Worm (Caenorhabditis elegans) whole organism, L1 larva: ENCODE data around the gene C25F9.16.

Experiments used
- F16B12.6 ChIP-seq: fragments of 150-350 bp; optimal IDR thresholded peaks from 2 replicates; lab custom pipeline; 2014; ENCODE audit warnings: missing biosample characterization, missing genetic modification characterization
- ceh-90 ChIP-seq: sonication (generic microtip); optimal IDR thresholded peaks from 2 replicates; lab custom pipeline; 2016; ENCODE audit warnings: missing genetic modification characterization, missing compliant biosample characterization
- lin-15B ChIP-seq: fragments of 150-350 bp; sonication (generic microtip); optimal IDR thresholded peaks from 3 replicates; lab custom pipeline; 2014; ENCODE audit warnings: missing biosample characterization, missing genetic modification characterization
- lin-39 ChIP-seq: fragments of 150-350 bp; optimal IDR thresholded peaks from 2 replicates; lab custom pipeline; 2014; ENCODE audit warnings: missing biosample characterization, missing genetic modification reagents, missing genetic modification characterization
- snpc-4 ChIP-seq: fragments of 150-350 bp; optimal IDR thresholded peaks from 2 replicates; lab custom pipeline; 2014; ENCODE audit warnings: missing biosample characterization, missing genetic modification characterization
- tbx-2 ChIP-seq: sonication (generic microtip); optimal IDR thresholded peaks from 2 replicates; lab custom pipeline; 2016; ENCODE audit warnings: missing genetic modification characterization, missing compliant biosample characterization
- unc-130 ChIP-seq: fragments of 150-350 bp; optimal IDR thresholded peaks from 2 replicates; lab custom pipeline; 2017; ENCODE audit warnings: missing biosample characterization, missing genetic modification characterization, inconsistent platforms
- unc-62 ChIP-seq: fragments of 150-350 bp; optimal IDR thresholded peaks from 2 replicates; lab custom pipeline; 2014; ENCODE audit warnings: missing biosample characterization, missing genetic modification reagents, missing genetic modification characterization
- vab-15 ChIP-seq: sonication (generic microtip); optimal IDR thresholded peaks from 2 replicates; lab custom pipeline; 2017; ENCODE audit warnings: missing genotype, mild to moderate bottlenecking, missing genetic modification characterization, missing compliant biosample characterization
- zip-4 ChIP-seq: fragments of 200-800 bp; sonication (Bioruptor generic); optimal IDR thresholded peaks from 2 replicates; lab custom pipeline; 2018; ENCODE audit warnings: mild to moderate bottlenecking, missing genetic modification characterization, moderate library complexity, missing compliant biosample characterization
- ztf-11 ChIP-seq, 2 experiments: sonication (generic microtip); optimal IDR thresholded peaks; 2 replicates each; lab custom pipeline; 2016 to 2017; ENCODE audit warnings: missing genetic modification characterization in 2 of 2, missing biosample characterization in 1 of 2, missing compliant biosample characterization in 1 of 2

DNA sequence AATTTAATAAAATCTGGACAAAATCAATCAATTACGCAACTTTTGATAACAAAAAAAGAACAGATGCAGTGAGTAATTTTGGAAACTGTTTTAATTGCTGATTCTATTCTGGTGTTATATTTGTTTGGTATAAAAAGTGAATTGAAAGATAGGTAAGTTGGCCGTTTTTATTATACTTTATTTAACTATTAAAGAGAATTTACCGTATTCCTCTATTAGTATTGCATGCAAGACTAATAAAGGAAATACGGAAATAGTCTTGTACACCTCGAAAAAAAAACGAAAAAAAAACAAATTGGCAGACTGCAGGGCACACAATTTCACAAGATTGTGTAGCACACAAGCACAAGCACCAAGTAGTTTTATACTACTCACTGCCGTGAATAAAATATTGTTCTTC is 28.4 kb downstream of the C25F9.16 start, which contains the start of gene Y43F8B.25:
- no peak for TF ChIP-seq unc-130 (tag; lab: Kevin White, UChicago)
- no peak for TF ChIP-seq F16B12.6
- TF ChIP-seq vab-15 (tag; lab: Kevin White, UChicago), result no peak
- TF ChIP-seq unc-62 (GFP tag; lab: Kevin White, UChicago), result no peak
- no peak for TF ChIP-seq lin-39
- TF ChIP-seq zip-4 (GFP tag; lab: Kevin White, UChicago), result no peak
- no peak for TF ChIP-seq ztf-11 (tag; optimal IDR thresholded peaks at IDR 0.05; lab: Kevin White, UChicago)
- TF ChIP-seq ceh-90 (tag; lab: Kevin White, UChicago), result no peak
- no peak for TF ChIP-seq tbx-2
- TF ChIP-seq snpc-4 (tag; lab: Kevin White, UChicago), result no peak
- TF ChIP-seq lin-15B (tag; lab: Kevin White, UChicago), result no peak
